Worm (Caenorhabditis elegans) whole organism, mixed stage, embryonic: ENCODE results near the gene ceh-48.

Experiments used
- M03D4.4 ChIP-seq: sonication (generic microtip); optimal IDR thresholded peaks from 2 replicates; lab custom pipeline; 2017; ENCODE audit warnings: mild to moderate bottlenecking, missing genetic modification characterization, missing compliant biosample characterization
- bed-3 ChIP-seq: fragments of 200-800 bp; sonication (Bioruptor generic); optimal IDR thresholded peaks from 3 replicates; lab custom pipeline; 2018; ENCODE audit warnings: mild to moderate bottlenecking, missing genetic modification characterization, moderate library complexity, missing compliant biosample characterization
- blmp-1 ChIP-seq: fragments of 150-350 bp; optimal IDR thresholded peaks from 2 replicates; lab custom pipeline; 2014; ENCODE audit warnings: missing biosample characterization, missing genetic modification characterization
- ceh-39 ChIP-seq: fragments of 150-350 bp; optimal IDR thresholded peaks from 2 replicates; lab custom pipeline; 2014; ENCODE audit warnings: missing biosample characterization, missing genetic modification characterization
- ceh-43 ChIP-seq: fragments of 200-800 bp; sonication (Bioruptor generic); optimal IDR thresholded peaks from 2 replicates; lab custom pipeline; 2018; ENCODE audit warnings: mild to moderate bottlenecking, missing genetic modification characterization, moderate library complexity, missing compliant biosample characterization
- ceh-83 ChIP-seq: fragments of 200-800 bp; sonication (Bioruptor generic); optimal IDR thresholded peaks from 2 replicates; lab custom pipeline; 2018; ENCODE audit warnings: mild to moderate bottlenecking, missing genetic modification characterization, missing compliant biosample characterization
- ces-1 ChIP-seq: fragments of 150-350 bp; optimal IDR thresholded peaks from 2 replicates; lab custom pipeline; 2014; ENCODE audit warnings: missing biosample characterization, missing genetic modification reagents, missing genetic modification characterization
- drap-1 ChIP-seq: fragments of 200-800 bp; sonication (Bioruptor generic); optimal IDR thresholded peaks from 3 replicates; lab custom pipeline; 2018; ENCODE audit warnings: mild to moderate bottlenecking, missing genetic modification characterization, missing compliant biosample characterization
- elt-1 ChIP-seq: sonication (generic microtip); optimal IDR thresholded peaks from 2 replicates; lab custom pipeline; 2017; ENCODE audit warnings: missing genetic modification characterization, mild to moderate bottlenecking, missing compliant biosample characterization, antibody characterized with exemption, moderate library complexity, borderline replicate concordance; ENCODE audit not compliant: insufficient read depth
- flh-1 ChIP-seq: fragments of 200-800 bp; sonication (Bioruptor generic); optimal IDR thresholded peaks from 2 replicates; lab custom pipeline; 2018; ENCODE audit warnings: mild to moderate bottlenecking, missing genetic modification characterization, moderate library complexity, missing compliant biosample characterization
- ham-2 ChIP-seq: fragments of 200-800 bp; sonication (Bioruptor generic); optimal IDR thresholded peaks from 2 replicates; lab custom pipeline; 2018; ENCODE audit warnings: mild to moderate bottlenecking, missing genetic modification characterization, missing compliant biosample characterization
- hlh-1 ChIP-seq: fragments of 150-350 bp; optimal IDR thresholded peaks from 2 replicates; lab custom pipeline; 2014; ENCODE audit warnings: missing biosample characterization, missing genetic modification reagents, missing genetic modification characterization
- lin-13 ChIP-seq: fragments of 150-350 bp; optimal IDR thresholded peaks from 2 replicates; lab custom pipeline; 2014; ENCODE audit warnings: missing biosample characterization, missing genetic modification characterization
- lin-32 ChIP-seq: fragments of 200-800 bp; sonication (Bioruptor generic); optimal IDR thresholded peaks from 2 replicates; lab custom pipeline; 2018; ENCODE audit warnings: mild to moderate bottlenecking, missing genetic modification characterization, missing compliant biosample characterization
- lsy-2 ChIP-seq: fragments of 150-350 bp; optimal IDR thresholded peaks from 2 replicates; lab custom pipeline; 2014; ENCODE audit warnings: missing biosample characterization, missing genetic modification characterization
- mab-5 ChIP-seq: fragments of 150-350 bp; optimal IDR thresholded peaks from 2 replicates; lab custom pipeline; 2014; ENCODE audit warnings: missing biosample characterization, missing genetic modification characterization
- mep-1 ChIP-seq: fragments of 150-350 bp; optimal IDR thresholded peaks from 2 replicates; lab custom pipeline; 2017; ENCODE audit warnings: missing biosample characterization, missing genetic modification reagents, missing genetic modification characterization, inconsistent platforms
- mls-2 ChIP-seq: sonication (generic microtip); optimal IDR thresholded peaks from 2 replicates; lab custom pipeline; 2016; ENCODE audit warnings: mild to moderate bottlenecking, missing genetic modification characterization, moderate library complexity, missing compliant biosample characterization
- nhr-12 ChIP-seq: fragments of 150-350 bp; optimal IDR thresholded peaks from 2 replicates; lab custom pipeline; 2014; ENCODE audit warnings: missing biosample characterization, missing genetic modification characterization
- nhr-2 ChIP-seq: fragments of 150-350 bp; optimal IDR thresholded peaks from 2 replicates; lab custom pipeline; 2014; ENCODE audit warnings: missing biosample characterization, missing genetic modification characterization
- nhr-237 ChIP-seq: fragments of 150-350 bp; optimal IDR thresholded peaks from 2 replicates; lab custom pipeline; 2014; ENCODE audit warnings: missing biosample characterization, missing genetic modification characterization
- nhr-28 ChIP-seq: fragments of 150-350 bp; optimal IDR thresholded peaks from 2 replicates; lab custom pipeline; 2014; ENCODE audit warnings: missing biosample characterization, missing genetic modification characterization
- nhr-76 ChIP-seq: sonication (generic microtip); optimal IDR thresholded peaks from 2 replicates; lab custom pipeline; 2017; ENCODE audit warnings: missing biosample characterization, missing genetic modification characterization
- pha-4 ChIP-seq: fragments of 150-350 bp; optimal IDR thresholded peaks from 2 replicates; lab custom pipeline; 2018; ENCODE audit warnings: missing biosample characterization, missing genetic modification reagents, missing genetic modification characterization
- sem-2 ChIP-seq: fragments of 200-800 bp; sonication (Bioruptor generic); optimal IDR thresholded peaks from 2 replicates; lab custom pipeline; 2018; ENCODE audit warnings: mild to moderate bottlenecking, missing genetic modification characterization, missing compliant biosample characterization
- snpc-4 ChIP-seq: fragments of 150-350 bp; optimal IDR thresholded peaks from 2 replicates; lab custom pipeline; 2014; ENCODE audit warnings: missing biosample characterization, missing genetic modification characterization
- sptf-1 ChIP-seq: sonication (generic microtip); optimal IDR thresholded peaks from 2 replicates; lab custom pipeline; 2017; ENCODE audit warnings: mild to moderate bottlenecking, missing genetic modification characterization, moderate library complexity, missing compliant biosample characterization
- unc-120 ChIP-seq: sonication (generic microtip); optimal IDR thresholded peaks from 2 replicates; lab custom pipeline; 2017; ENCODE audit warnings: missing genetic modification characterization, missing compliant biosample characterization; ENCODE audit not compliant: poor library complexity, severe bottlenecking
- unc-62 ChIP-seq: fragments of 150-350 bp; optimal IDR thresholded peaks from 2 replicates; lab custom pipeline; 2014; ENCODE audit warnings: missing biosample characterization, missing genetic modification reagents, missing genetic modification characterization
- zip-8 ChIP-seq: fragments of 150-350 bp; optimal IDR thresholded peaks from 2 replicates; lab custom pipeline; 2014; ENCODE audit warnings: missing biosample characterization, missing genetic modification characterization
- ztf-11 ChIP-seq: fragments of 150-350 bp; optimal IDR thresholded peaks from 2 replicates; lab custom pipeline; 2014; ENCODE audit warnings: missing biosample characterization, missing genetic modification characterization

Gene ceh-48

DNA sequence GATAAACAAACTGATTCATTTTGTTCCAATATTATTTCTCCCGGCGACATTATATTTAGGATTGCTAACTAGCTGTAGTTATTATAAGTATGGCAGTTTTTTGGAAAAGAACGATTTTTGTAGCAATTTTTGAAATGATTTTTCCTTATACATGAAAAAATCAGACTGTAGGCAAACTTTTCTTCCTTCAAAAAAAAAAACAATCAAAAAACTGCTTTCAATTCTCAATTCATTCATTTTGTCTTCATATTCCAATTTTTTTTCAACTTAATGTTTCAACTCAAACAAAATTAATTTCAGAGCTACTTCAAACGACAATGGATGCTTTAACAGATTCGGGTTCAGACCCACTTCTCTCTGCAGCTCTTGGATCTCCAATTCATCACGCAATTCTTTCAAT is at the start of gene ceh-48:
Gene ceh-48 (plus strand): TSS at position 301 of the 400 bp plus-strand sequence.
- TF ChIP-seq lin-32 (GFP tag; lab: Kevin White, UChicago) = no peak
- TF ChIP-seq flh-1 (GFP tag; lab: Kevin White, UChicago) = no peak

ce11 chrIV:6762416-6762815 is 49.5 kb upstream of the ceh-48 start, which contains the start of gene spd-3:
TSS of gene spd-3 (plus strand) at chrIV:6762716.
- no peak for TF ChIP-seq ceh-83 (GFP tag; lab: Kevin White, UChicago)
- TF ChIP-seq mls-2 (tag; lab: Kevin White, UChicago) = no peak
- no peak for TF ChIP-seq sptf-1 (tag; lab: Kevin White, UChicago)
- no peak for TF ChIP-seq bed-3 (GFP tag; lab: Kevin White, UChicago)
- TF ChIP-seq mab-5 (tag; lab: Kevin White, UChicago) = no peak

DNA sequence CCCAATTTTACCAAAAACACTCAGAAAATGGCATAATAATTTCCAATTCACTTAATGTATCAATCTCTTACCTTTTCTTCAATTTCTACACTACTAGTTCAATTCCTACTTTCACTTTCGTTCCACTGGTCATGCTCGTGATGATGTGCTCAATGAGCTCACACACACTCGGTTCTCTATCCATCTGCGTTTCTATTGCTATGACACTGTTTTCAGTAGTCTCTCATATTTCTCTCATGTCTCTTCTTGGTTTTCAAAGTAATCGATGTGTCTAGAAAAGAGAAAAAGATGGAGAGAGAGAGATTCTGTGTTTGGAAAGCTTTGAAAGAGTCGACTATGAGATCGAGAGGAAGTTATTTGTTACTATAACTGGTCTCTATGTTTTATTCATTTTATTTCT is 44.7 kb upstream of the ceh-48 start:
- TF ChIP-seq sem-2 (GFP tag; lab: Kevin White, UChicago) = no peak
- TF ChIP-seq mls-2 (tag; lab: Kevin White, UChicago) = no peak
- no peak for TF ChIP-seq ceh-39 (tag; lab: Kevin White, UChicago)
- no peak for TF ChIP-seq snpc-4 (tag; lab: Kevin White, UChicago)
- no peak for TF ChIP-seq nhr-76 (tag; lab: Kevin White, UChicago)
- peak; percentile 7 for TF ChIP-seq mep-1 (tag; lab: Kevin White, UChicago)
- TF ChIP-seq ham-2 (GFP tag; lab: Kevin White, UChicago) = no peak
- TF ChIP-seq hlh-1 = no peak
- peak; percentile 35 for TF ChIP-seq unc-120
- peak; percentile 79 for TF ChIP-seq ces-1 (GFP tag; lab: Kevin White, UChicago)
- TF ChIP-seq, all 35 proteins: peak for 3

DNA sequence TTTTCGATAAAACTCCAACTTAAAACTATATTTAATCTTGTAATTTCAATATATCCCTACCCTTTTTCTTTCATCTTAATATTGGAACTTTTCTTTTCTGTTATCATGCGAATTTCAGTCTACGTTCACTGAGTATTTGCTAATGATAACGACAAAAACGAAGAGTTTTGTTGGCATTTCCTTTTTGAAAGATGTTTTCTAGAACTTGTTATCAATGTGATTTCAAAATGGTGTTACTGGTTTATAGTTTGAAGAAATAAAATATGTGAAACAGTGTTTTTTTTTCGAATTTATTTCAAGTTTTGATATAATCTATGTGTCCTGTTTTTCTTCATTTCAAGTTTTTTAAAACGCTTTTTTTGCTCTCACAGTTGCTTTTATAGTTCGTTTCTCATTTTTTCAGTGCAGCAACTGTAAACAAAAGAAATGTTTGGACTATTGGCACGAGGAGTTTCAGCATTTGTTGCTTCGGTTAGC is 41.5 kb upstream of the ceh-48 start, which contains the start of gene anat-1:
Gene anat-1 (plus strand): TSS at position 427 of the 477 bp plus-strand sequence.
- TF ChIP-seq ztf-11 (tag; lab: Kevin White, UChicago) = no peak
- no peak for TF ChIP-seq nhr-2 (tag; lab: Kevin White, UChicago)
- TF ChIP-seq snpc-4 (tag; lab: Kevin White, UChicago) = no peak
- no peak for TF ChIP-seq lin-13
- no peak for TF ChIP-seq lsy-2 (tag; lab: Kevin White, UChicago)
- no peak for TF ChIP-seq unc-62 (GFP tag; lab: Kevin White, UChicago)
- no peak for TF ChIP-seq unc-120
- no peak for TF ChIP-seq ces-1 (GFP tag; lab: Kevin White, UChicago)
- TF ChIP-seq mab-5 (tag; lab: Kevin White, UChicago) = no peak
- no peak for TF ChIP-seq ham-2 (GFP tag; lab: Kevin White, UChicago)
- no peak for TF ChIP-seq nhr-12 (tag; lab: Kevin White, UChicago)

ce11 chrIV:6771556-6771955 is 40.4 kb upstream of the ceh-48 start:
- TF ChIP-seq sem-2 (GFP tag; lab: Kevin White, UChicago) (no peak), blmp-1 (tag; lab: Kevin White, UChicago) (no peak), bed-3 (GFP tag; lab: Kevin White, UChicago) (no peak), M03D4.4 (tag; lab: Kevin White, UChicago) (no peak), ham-2 (GFP tag; lab: Kevin White, UChicago) (no peak), ztf-11 (tag; lab: Kevin White, UChicago) (no peak), elt-1 (tag; lab: Kevin White, UChicago) (no peak), snpc-4 (tag; lab: Kevin White, UChicago) (no peak)

- TF ChIP-seq sptf-1 (tag; lab: Kevin White, UChicago) (no peak), zip-8 (tag; lab: Kevin White, UChicago) (no peak), ces-1 (GFP tag; lab: Kevin White, UChicago) (no peak), pha-4 (no peak), nhr-28 (tag; lab: Kevin White, UChicago) (no peak), ceh-83 (GFP tag; lab: Kevin White, UChicago) (no peak), M03D4.4 (tag; lab: Kevin White, UChicago) (no peak), drap-1 (GFP tag; lab: Kevin White, UChicago) (no peak), bed-3 (GFP tag; lab: Kevin White, UChicago) (no peak), nhr-237 (tag; lab: Kevin White, UChicago) (no peak), lin-32 (GFP tag; lab: Kevin White, UChicago) (no peak), ceh-43 (GFP tag; lab: Kevin White, UChicago) (no peak)
Measured at ce11 chrIV:6777156-6777555, 34.8 kb upstream of the ceh-48 start.
